Worm (Caenorhabditis elegans) whole organism, L1 larva: Measurements from ENCODE around the gene Y67H2A.2.

Source experiments
- C34B4.2 ChIP-seq: sonication (generic microtip); optimal IDR thresholded peaks from 2 replicates; lab custom pipeline; 2017; ENCODE audit warnings: mild to moderate bottlenecking, missing genetic modification characterization, missing compliant biosample characterization
- aha-1 ChIP-seq: fragments of 150-350 bp; optimal IDR thresholded peaks from 2 replicates; lab custom pipeline; 2014; ENCODE audit warnings: missing biosample characterization, missing genetic modification characterization
- dpl-1 ChIP-seq, 3 experiments: fragments of 150-350 bp in 2 of 3; sonication (generic microtip) in 1 of 3; optimal IDR thresholded peaks; 2 replicates each; lab custom pipeline; 2014 to 2017; ENCODE audit warnings: missing biosample characterization in 3 of 3, missing genetic modification characterization in 3 of 3, missing genetic modification reagents in 3 of 3
- lsy-2 ChIP-seq, 2 experiments: fragments of 150-350 bp; optimal IDR thresholded peaks; 2 replicates each; lab custom pipeline; 2014; ENCODE audit warnings: missing biosample characterization in 2 of 2, missing genetic modification characterization in 2 of 2
- nhr-28 ChIP-seq: fragments of 150-350 bp; optimal IDR thresholded peaks from 2 replicates; lab custom pipeline; 2014; ENCODE audit warnings: missing biosample characterization, missing genetic modification characterization
- nhr-76 ChIP-seq: sonication (generic microtip); optimal IDR thresholded peaks from 2 replicates; lab custom pipeline; 2017; ENCODE audit warnings: missing biosample characterization, missing genetic modification characterization
- nhr-77 ChIP-seq: fragments of 150-350 bp; optimal IDR thresholded peaks from 2 replicates; lab custom pipeline; 2014; ENCODE audit warnings: missing biosample characterization, missing genetic modification characterization
- skn-1 ChIP-seq: fragments of 150-350 bp; optimal IDR thresholded peaks from 2 replicates; lab custom pipeline; 2014; ENCODE audit warnings: missing biosample characterization, missing genetic modification characterization

- TF ChIP-seq nhr-28 (tag; lab: Kevin White, UChicago): no peak
- TF ChIP-seq lsy-2 (tag; optimal IDR thresholded peaks at IDR 0.05; lab: Kevin White, UChicago): no peak
- no peak for TF ChIP-seq nhr-77
- no peak for TF ChIP-seq skn-1 (tag; lab: Kevin White, UChicago)
- TF ChIP-seq aha-1: no peak
- no peak for TF ChIP-seq dpl-1 (GFP tag; optimal IDR thresholded peaks at IDR 0.05; lab: Kevin White, UChicago)
- TF ChIP-seq nhr-76 (tag; lab: Kevin White, UChicago): no peak
- no peak for TF ChIP-seq C34B4.2 (tag; lab: Kevin White, UChicago)
Measured at ce11 chrIV:13319886-13320650, 22.4 kb upstream of the Y67H2A.2 start.
